Worm (Caenorhabditis elegans): ENCODE data around the gene dmd-8.

DNA sequence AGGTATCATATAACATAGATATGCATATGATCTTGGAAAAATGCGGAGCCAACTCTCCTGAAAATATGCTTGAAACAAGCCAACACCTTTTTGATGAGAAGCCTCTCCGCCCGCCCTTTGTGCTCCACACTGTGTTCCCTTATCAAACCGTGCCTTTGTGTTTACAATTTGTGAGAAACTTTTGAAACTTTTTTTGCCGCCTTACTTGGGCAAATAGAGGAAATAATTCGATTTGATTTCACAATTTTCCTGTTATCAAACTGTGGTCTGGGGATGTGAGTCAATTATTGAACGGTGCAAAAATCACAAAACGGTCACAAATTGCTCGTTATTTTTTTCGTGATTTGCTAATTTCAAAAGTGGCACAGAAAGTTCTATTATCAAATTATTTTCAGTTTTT, 3.7 kb downstream of the dmd-8 start:
- TF ChIP-seq ama-1 (optimal IDR thresholded peaks at IDR 0.05) (no peak), pes-1 (GFP tag; IDR thresholded peaks at IDR 0.05) (no peak), tbx-11 (GFP tag; IDR thresholded peaks at IDR 0.05) (no peak), ceh-13 (GFP tag; optimal IDR thresholded peaks at IDR 0.05) (no peak)
